Fruit fly (Drosophila melanogaster) whole organism: ENCODE data around the gene kirre.

Experiments
- CG8478 ChIP-seq: fragments of >200 bp; optimal IDR thresholded peaks from 2 replicates; lab custom pipeline; 2018; ENCODE audit warnings: inconsistent platforms
- Dll ChIP-seq: fragments of >200 bp; optimal IDR thresholded peaks from 2 replicates; lab custom pipeline; 2017
- usp ChIP-seq: fragments of >200 bp; optimal IDR thresholded peaks from 2 replicates; lab custom pipeline; 2017; ENCODE audit warnings: missing biosample characterization, missing genetic modification characterization, mixed read lengths

DNA sequence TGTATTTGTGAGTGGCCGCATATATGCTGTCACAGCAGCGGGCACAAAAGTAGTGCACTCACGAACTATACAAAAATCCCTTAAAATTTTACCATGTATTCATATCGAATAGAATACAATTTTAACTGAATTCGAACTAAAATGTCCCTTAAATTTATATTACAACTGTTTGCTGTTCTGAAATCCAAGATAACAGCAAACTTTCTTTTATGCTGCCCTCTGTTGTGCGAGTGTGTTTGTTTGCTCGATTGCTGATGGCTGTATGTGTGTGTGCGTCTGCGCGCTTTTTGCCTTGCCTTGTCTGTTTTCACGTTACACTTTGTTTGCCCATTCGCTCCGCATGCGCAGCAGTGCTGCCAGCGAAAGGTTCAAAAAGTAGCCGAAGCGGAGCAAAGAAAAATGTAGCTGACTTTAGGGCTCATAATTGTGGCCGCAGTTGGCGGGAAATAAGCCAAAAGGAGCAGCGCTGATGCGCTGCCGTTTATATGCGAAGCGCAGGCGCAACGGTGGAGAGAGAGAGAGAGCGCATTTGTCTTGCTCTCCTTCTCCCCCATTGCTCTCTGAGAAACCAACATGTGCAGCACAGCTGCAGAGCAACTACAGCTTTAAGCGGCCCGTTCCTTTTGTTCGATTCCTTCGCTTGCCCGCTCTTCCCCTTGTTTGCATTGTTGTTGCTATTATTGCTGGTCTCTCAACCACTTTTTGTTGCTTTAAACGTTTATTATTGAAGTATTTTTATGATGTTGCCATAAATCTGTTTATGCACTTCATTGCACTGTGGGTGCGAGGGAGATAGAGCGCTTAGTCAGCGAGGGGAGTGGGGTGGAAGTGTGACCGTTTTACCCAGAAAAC lies 422.4 kb downstream of the kirre start:
- TF ChIP-seq CG8478 = no peak
- peak; percentile 76 for TF ChIP-seq Dll (lab: Kevin White, UChicago)
- no peak for TF ChIP-seq usp (GFP tag; lab: Kevin White, UChicago)
